Fruit fly (Drosophila melanogaster) whole organism, pupa: ENCODE measurements around the gene CG17343.

Experiments
- CG10348 ChIP-seq: fragments of 200-800 bp; sonication (Bioruptor generic); IDR thresholded peaks from 2 replicates; pipeline ENCODE4 v1.3.6; 2022; ENCODE audit warnings: missing biosample characterization, missing genetic modification characterization
- CG12605 ChIP-seq: fragments of 200-800 bp; sonication (Bioruptor generic); IDR thresholded peaks from 2 replicates; pipeline ENCODE4 v1.3.6; 2022; ENCODE audit warnings: missing biosample characterization, missing genetic modification characterization
- CG14655 ChIP-seq: fragments of 200-800 bp; sonication (Bioruptor generic); optimal IDR thresholded peaks from 3 replicates; lab custom pipeline; 2017; ENCODE audit warnings: mild to moderate bottlenecking, missing biosample characterization, missing genetic modification reagents, missing genetic modification characterization
- CG32121 ChIP-seq: fragments of 200-800 bp; sonication (Bioruptor generic); IDR thresholded peaks from 2 replicates; pipeline ENCODE4 v1.3.6; 2022; ENCODE audit warnings: missing biosample characterization, missing genetic modification characterization
- CG9948 ChIP-seq: fragments of 200-800 bp; sonication (Bioruptor generic); optimal IDR thresholded peaks from 2 replicates; lab custom pipeline; 2018; ENCODE audit warnings: missing biosample characterization, mild to moderate bottlenecking, missing genetic modification characterization, moderate library complexity
- D1 ChIP-seq: fragments of 200-800 bp; sonication (Bioruptor generic); optimal IDR thresholded peaks from 2 replicates; lab custom pipeline; 2018; ENCODE audit warnings: missing biosample characterization, mild to moderate bottlenecking, missing genetic modification characterization, moderate library complexity
- EcR ChIP-seq: fragments of 200-800 bp; sonication (Bioruptor generic); optimal IDR thresholded peaks from 3 replicates; lab custom pipeline; 2019; ENCODE audit warnings: missing biosample characterization, missing genetic modification characterization, mild to moderate bottlenecking, moderate library complexity, missing genetic modification reagents
- Ets98B ChIP-seq: fragments of 200-800 bp; sonication (Bioruptor generic); IDR thresholded peaks from 2 replicates; pipeline ENCODE4 v1.3.6; 2022; ENCODE audit warnings: missing biosample characterization, missing genetic modification characterization
- rn ChIP-seq: fragments of 200-800 bp; sonication (Bioruptor generic); IDR thresholded peaks from 2 replicates; pipeline ENCODE4 v1.3.6; 2022; ENCODE audit warnings: missing biosample characterization, missing genetic modification characterization

- no peak for TF ChIP-seq Ets98B (GFP tag; lab: Robert Waterston, UW)
- no peak for TF ChIP-seq CG14655 (GFP tag; lab: Kevin White, UChicago)
- no peak for TF ChIP-seq rn (GFP tag; lab: Robert Waterston, UW)
- no peak for TF ChIP-seq CG10348
- TF ChIP-seq D1 (tag; lab: Kevin White, UChicago): no peak
- TF ChIP-seq EcR (GFP tag; lab: Kevin White, UChicago): no peak
- no peak for TF ChIP-seq CG32121 (GFP tag; lab: Robert Waterston, UW)
- no peak for TF ChIP-seq CG9948
- TF ChIP-seq CG12605: no peak
These were observed 46.4 kb downstream of the CG17343 start for dm6 chr2L:19111137-19111536.
